Worm (Caenorhabditis elegans) whole organism, L2 larva: ENCODE measurements around the gene acs-21.

Source experiments
- C34F6.9 ChIP-seq: fragments of 150-350 bp; optimal IDR thresholded peaks from 2 replicates; lab custom pipeline; 2014; ENCODE audit warnings: missing biosample characterization, missing genetic modification characterization
- R02D3.7 ChIP-seq: fragments of 150-350 bp; optimal IDR thresholded peaks from 2 replicates; lab custom pipeline; 2014; ENCODE audit warnings: missing biosample characterization, missing genetic modification characterization
- ama-1 ChIP-seq: fragments of 150-350 bp; optimal IDR thresholded peaks from 2 replicates; lab custom pipeline; 2018; ENCODE audit warnings: inconsistent platforms
- egl-27 ChIP-seq: sonication (generic microtip); optimal IDR thresholded peaks from 3 replicates; lab custom pipeline; 2017; ENCODE audit warnings: missing biosample characterization, missing genetic modification reagents, missing genetic modification characterization
- elt-1 ChIP-seq: fragments of 150-350 bp; optimal IDR thresholded peaks from 2 replicates; lab custom pipeline; 2014; ENCODE audit warnings: missing biosample characterization, missing genetic modification characterization
- nhr-77 ChIP-seq: fragments of 150-350 bp; optimal IDR thresholded peaks from 2 replicates; lab custom pipeline; 2014; ENCODE audit warnings: missing biosample characterization, missing genetic modification characterization

ce11 chrV:3113751-3114150, 24.9 kb downstream of the acs-21 start, which contains the start of gene Y73C8C.8:
- TF ChIP-seq nhr-77 (tag; lab: Kevin White, UChicago) (no peak), elt-1 (tag; lab: Kevin White, UChicago) (no peak), egl-27 (tag; lab: Kevin White, UChicago) (no peak), ama-1 (lab: Kevin White, UChicago) (no peak), R02D3.7 (tag; lab: Kevin White, UChicago) (no peak), C34F6.9 (tag; lab: Kevin White, UChicago) (no peak)
